Worm (Caenorhabditis elegans) whole organism, early embryonic: ENCODE measurements around the gene T07D3.9.

Experiments used
- B0310.2 ChIP-seq: sonication (generic microtip); optimal IDR thresholded peaks from 2 replicates; lab custom pipeline; 2016; ENCODE audit warnings: mild to moderate bottlenecking, missing genetic modification characterization, missing compliant biosample characterization
- F13C5.2 ChIP-seq: sonication (generic microtip); optimal IDR thresholded peaks from 2 replicates; lab custom pipeline; 2017; ENCODE audit warnings: mild to moderate bottlenecking, missing genetic modification characterization, inconsistent platforms, missing compliant biosample characterization
- ama-1 ChIP-seq: fragments of 150-350 bp; optimal IDR thresholded peaks from 2 replicates; lab custom pipeline; 2014
- ceh-13 ChIP-seq: fragments of 200-800 bp; sonication (Bioruptor generic); optimal IDR thresholded peaks from 2 replicates; lab custom pipeline; 2018; ENCODE audit warnings: mild to moderate bottlenecking, missing genetic modification characterization, missing compliant biosample characterization
- ceh-36 ChIP-seq: sonication (generic microtip); optimal IDR thresholded peaks from 2 replicates; lab custom pipeline; 2016; ENCODE audit warnings: missing genetic modification characterization, inconsistent platforms, missing compliant biosample characterization
- flt-1 ChIP-seq: fragments of 200-800 bp; sonication (Bioruptor generic); IDR thresholded peaks from 2 replicates; pipeline ENCODE4 v1.3.6; 2022; ENCODE audit warnings: missing genetic modification characterization, missing compliant biosample characterization
- hmg-4 ChIP-seq: fragments of 200-800 bp; sonication (Bioruptor generic); optimal IDR thresholded peaks from 2 replicates; lab custom pipeline; 2018; ENCODE audit warnings: mild to moderate bottlenecking, missing genetic modification characterization, missing compliant biosample characterization
- scrt-1 ChIP-seq: fragments of 200-800 bp; sonication (Bioruptor generic); IDR thresholded peaks from 2 replicates; pipeline ENCODE4 v1.3.6; 2022; ENCODE audit warnings: missing genetic modification characterization, missing compliant biosample characterization
- sea-1 ChIP-seq: fragments of 200-800 bp; sonication (Bioruptor generic); conservative IDR thresholded peaks from 2 replicates; pipeline ENCODE4 v1.3.6; 2022; ENCODE audit warnings: missing genetic modification characterization, missing compliant biosample characterization

ce11 chrII:948091-948490, 47.4 kb upstream of the T07D3.9 start, which contains the start of gene fbxc-32:
- TF ChIP-seq hmg-4 (GFP tag; lab: Kevin White, UChicago) (no peak), sea-1 (no peak), flt-1 (no peak), B0310.2 (tag; lab: Kevin White, UChicago) (no peak), ceh-13 (GFP tag; lab: Kevin White, UChicago) (no peak), ceh-36 (tag; lab: Kevin White, UChicago) (no peak), F13C5.2 (no peak), ama-1 (no peak), scrt-1 (GFP tag; lab: Robert Waterston, UW) (no peak)
